Fruit fly (Drosophila melanogaster) whole organism, embryonic: Measurements from ENCODE around the gene slmb.

Experiments used
- Aef1 ChIP-seq: fragments of 200-800 bp; sonication (Bioruptor generic); IDR thresholded peaks from 3 replicates; pipeline ENCODE4 v1.3.6; 2022; ENCODE audit warnings: missing biosample characterization, missing genetic modification characterization
- Asciz ChIP-seq: fragments of 200-800 bp; sonication (Bioruptor generic); optimal IDR thresholded peaks from 2 replicates; lab custom pipeline; 2017; ENCODE audit warnings: missing biosample characterization, mild to moderate bottlenecking, missing genetic modification characterization, missing genetic modification reagents
- CG10267 ChIP-seq: fragments of 200-800 bp; sonication (Bioruptor generic); optimal IDR thresholded peaks from 2 replicates; lab custom pipeline; 2018; ENCODE audit warnings: missing biosample characterization, mild to moderate bottlenecking, missing genetic modification characterization, moderate library complexity
- CG14014 ChIP-seq: fragments of 200-800 bp; sonication (Bioruptor generic); IDR thresholded peaks from 2 replicates; pipeline ENCODE4 v1.3.6; 2022; ENCODE audit warnings: missing biosample characterization, missing genetic modification characterization
- CG14050 ChIP-seq: fragments of 200-800 bp; sonication (Bioruptor generic); IDR thresholded peaks from 3 replicates; pipeline ENCODE4 v1.3.6; 2022; ENCODE audit warnings: missing biosample characterization, missing genetic modification characterization
- CG17612 ChIP-seq: fragments of 200-800 bp; sonication (Bioruptor generic); IDR thresholded peaks from 2 replicates; pipeline ENCODE4 v1.3.6; 2022; ENCODE audit warnings: missing biosample characterization, missing genetic modification characterization
- CG18764 ChIP-seq: fragments of 200-800 bp; sonication (Bioruptor generic); optimal IDR thresholded peaks from 3 replicates; lab custom pipeline; 2016; ENCODE audit warnings: missing biosample characterization, missing genetic modification characterization
- CG2120 ChIP-seq: fragments of 200-800 bp; sonication (Bioruptor generic); optimal IDR thresholded peaks from 3 replicates; lab custom pipeline; 2016; ENCODE audit warnings: missing biosample characterization, missing genetic modification characterization
- CG2199 ChIP-seq: fragments of 200-800 bp; sonication (Bioruptor generic); IDR thresholded peaks from 3 replicates; pipeline ENCODE4 v1.3.6; 2022; ENCODE audit warnings: missing biosample characterization, missing genetic modification characterization
- CG2712 ChIP-seq: fragments of 200-800 bp; optimal IDR thresholded peaks from 3 replicates; lab custom pipeline; 2019; ENCODE audit warnings: missing biosample characterization, mild to moderate bottlenecking, missing genetic modification characterization, moderate library complexity
- CG2889 ChIP-seq: fragments of 200-800 bp; sonication (Bioruptor generic); IDR thresholded peaks from 3 replicates; pipeline ENCODE4 v1.3.6; 2022; ENCODE audit warnings: missing biosample characterization, missing genetic modification characterization
- CG30020 ChIP-seq: fragments of 200-800 bp; optimal IDR thresholded peaks from 2 replicates; lab custom pipeline; 2019; ENCODE audit warnings: missing biosample characterization, mild to moderate bottlenecking, missing genetic modification characterization, moderate library complexity
- CG32532 ChIP-seq: fragments of 200-800 bp; sonication (Bioruptor generic); IDR thresholded peaks from 2 replicates; pipeline ENCODE4 v1.3.6; 2022; ENCODE audit warnings: missing biosample characterization, missing genetic modification characterization
- CG32772 ChIP-seq: fragments of 200-800 bp; sonication (Bioruptor generic); IDR thresholded peaks from 2 replicates; pipeline ENCODE4 v1.3.6; 2022; ENCODE audit warnings: missing biosample characterization, missing genetic modification characterization
- CG43689 ChIP-seq: fragments of 200-800 bp; sonication (Bioruptor generic); IDR thresholded peaks from 2 replicates; pipeline ENCODE4 v1.3.6; 2022; ENCODE audit warnings: missing biosample characterization, missing genetic modification characterization
- CG4617 ChIP-seq: fragments of 200-800 bp; sonication (Bioruptor generic); optimal IDR thresholded peaks from 3 replicates; lab custom pipeline; 2016; ENCODE audit warnings: missing biosample characterization, missing genetic modification characterization, borderline replicate concordance
- CG6791 ChIP-seq: fragments of 200-800 bp; sonication (Bioruptor generic); IDR thresholded peaks from 3 replicates; pipeline ENCODE4 v1.3.6; 2022; ENCODE audit warnings: missing biosample characterization, missing genetic modification characterization; ENCODE audit not compliant: partially characterized antibody
- CG8478 ChIP-seq: fragments of >200 bp; optimal IDR thresholded peaks from 2 replicates; lab custom pipeline; 2018
- CG9437 ChIP-seq: fragments of 200-800 bp; sonication (Bioruptor generic); optimal IDR thresholded peaks from 2 replicates; lab custom pipeline; 2018; ENCODE audit warnings: missing biosample characterization, mild to moderate bottlenecking, missing genetic modification characterization
- D ChIP-seq, 2 experiments: fragments of 200-800 bp in 1 of 2; fragments of >200 bp in 1 of 2; sonication (Bioruptor generic) in 1 of 2; optimal IDR thresholded peaks; 2 replicates in 1 of 2; 3 replicates in 1 of 2; lab custom pipeline; 2017; ENCODE audit warnings: mild to moderate bottlenecking in 1 of 2, missing biosample characterization in 1 of 2, missing genetic modification characterization in 1 of 2, missing genetic modification reagents in 1 of 2
- Deaf1 ChIP-seq: fragments of 200-800 bp; optimal IDR thresholded peaks from 3 replicates; lab custom pipeline; 2019; ENCODE audit warnings: missing biosample characterization, mild to moderate bottlenecking, missing genetic modification characterization, moderate library complexity
- Fer1 ChIP-seq: fragments of 200-800 bp; sonication (Bioruptor generic); optimal IDR thresholded peaks from 2 replicates; lab custom pipeline; 2017; ENCODE audit warnings: missing biosample characterization, mild to moderate bottlenecking, missing genetic modification characterization
- H15 ChIP-seq: fragments of 200-800 bp; sonication (Bioruptor generic); IDR thresholded peaks from 3 replicates; pipeline ENCODE4 v1.3.6; 2022; ENCODE audit warnings: missing biosample characterization, missing genetic modification characterization
- Lim3 ChIP-seq: fragments of 200-800 bp; sonication (Bioruptor generic); IDR thresholded peaks from 2 replicates; pipeline ENCODE4 v1.3.6; 2022; ENCODE audit warnings: missing biosample characterization, missing genetic modification characterization
- NFAT ChIP-seq: fragments of 200-800 bp; sonication (Bioruptor generic); IDR thresholded peaks from 2 replicates; pipeline ENCODE4 v1.3.6; 2022; ENCODE audit warnings: missing biosample characterization, missing genetic modification characterization
- Sox102F ChIP-seq: fragments of 200-800 bp; sonication (Bioruptor generic); optimal IDR thresholded peaks from 2 replicates; lab custom pipeline; 2018; ENCODE audit warnings: missing biosample characterization, mild to moderate bottlenecking, missing genetic modification characterization, moderate library complexity
- Stat92E ChIP-seq, 3 experiments: fragments of >200 bp in 2 of 3; fragments of 200-800 bp in 1 of 3; sonication (Bioruptor generic) in 1 of 3; optimal IDR thresholded peaks; 2 replicates each; lab custom pipeline; 2017 to 2019; ENCODE audit warnings: missing biosample characterization in 3 of 3, missing genetic modification characterization in 3 of 3, mild to moderate bottlenecking in 1 of 3, moderate library complexity in 1 of 3
- Taf1 ChIP-seq: fragments of 200-800 bp; sonication (Bioruptor generic); IDR thresholded peaks from 2 replicates; pipeline ENCODE4 v1.3.6; 2022; ENCODE audit warnings: missing biosample characterization, missing genetic modification characterization
- Trl ChIP-seq, 3 experiments: fragments of >200 bp in 2 of 3; fragments of 200-800 bp in 1 of 3; sonication (Bioruptor generic) in 1 of 3; optimal IDR thresholded peaks; 2 replicates in 1 of 3; 3 replicates in 2 of 3; lab custom pipeline; 2016 to 2017; ENCODE audit warnings: missing biosample characterization in 1 of 3, missing genetic modification characterization in 1 of 3
- ara ChIP-seq: fragments of 200-800 bp; sonication (Bioruptor generic); IDR thresholded peaks from 2 replicates; pipeline ENCODE4 v1.3.6; 2022; ENCODE audit warnings: missing biosample characterization, missing genetic modification characterization
- cato ChIP-seq: fragments of 200-800 bp; sonication (Bioruptor generic); optimal IDR thresholded peaks from 2 replicates; lab custom pipeline; 2016; ENCODE audit warnings: missing biosample characterization, missing genetic modification characterization, borderline replicate concordance
- cg ChIP-seq: fragments of 200-800 bp; sonication (Bioruptor generic); optimal IDR thresholded peaks from 3 replicates; lab custom pipeline; 2019; ENCODE audit warnings: missing biosample characterization, mild to moderate bottlenecking, missing genetic modification characterization, moderate library complexity
- chinmo ChIP-seq: fragments of 200-800 bp; sonication (Bioruptor generic); IDR thresholded peaks from 4 replicates; pipeline ENCODE4 v1.3.6; 2022; ENCODE audit warnings: missing biosample characterization, missing genetic modification characterization; ENCODE audit not compliant: partially characterized antibody
- chm ChIP-seq: fragments of 200-800 bp; sonication (Bioruptor generic); IDR thresholded peaks from 2 replicates; pipeline ENCODE4 v1.3.6; 2022; ENCODE audit warnings: missing biosample characterization, missing genetic modification characterization
- emc ChIP-seq: fragments of 200-800 bp; sonication (Bioruptor generic); optimal IDR thresholded peaks from 2 replicates; lab custom pipeline; 2016; ENCODE audit warnings: missing biosample characterization, missing genetic modification characterization
- gce ChIP-seq: fragments of 200-800 bp; sonication (Bioruptor generic); IDR thresholded peaks from 3 replicates; pipeline ENCODE4 v1.3.6; 2022; ENCODE audit warnings: missing biosample characterization, missing genetic modification characterization
- gsb ChIP-seq: fragments of 200-800 bp; sonication (Bioruptor generic); IDR thresholded peaks from 2 replicates; pipeline ENCODE4 v1.3.6; 2022; ENCODE audit warnings: missing biosample characterization, missing genetic modification characterization
- h ChIP-seq: fragments of >200 bp; optimal IDR thresholded peaks from 2 replicates; lab custom pipeline; 2017
- jing ChIP-seq: fragments of 200-800 bp; sonication (Bioruptor generic); optimal IDR thresholded peaks from 2 replicates; lab custom pipeline; 2018; ENCODE audit warnings: missing biosample characterization, mild to moderate bottlenecking, missing genetic modification characterization
- klu ChIP-seq: fragments of 200-800 bp; sonication (Bioruptor generic); IDR thresholded peaks from 2 replicates; pipeline ENCODE4 v1.3.6; 2022; ENCODE audit warnings: missing biosample characterization, missing genetic modification characterization
- knrl ChIP-seq: fragments of 200-800 bp; sonication (Bioruptor generic); IDR thresholded peaks from 3 replicates; pipeline ENCODE4 v1.3.6; 2022; ENCODE audit warnings: missing biosample characterization, missing genetic modification characterization; ENCODE audit not compliant: partially characterized antibody
- pum ChIP-seq: fragments of 200-800 bp; sonication (Bioruptor generic); optimal IDR thresholded peaks from 2 replicates; lab custom pipeline; 2016; ENCODE audit warnings: missing biosample characterization, missing genetic modification characterization
- salm ChIP-seq: fragments of 200-800 bp; sonication (Bioruptor generic); optimal IDR thresholded peaks from 2 replicates; lab custom pipeline; 2018; ENCODE audit warnings: missing biosample characterization, mild to moderate bottlenecking, missing genetic modification characterization
- seq ChIP-seq: fragments of 200-800 bp; sonication (Bioruptor generic); IDR thresholded peaks from 2 replicates; pipeline ENCODE4 v1.3.6; 2022; ENCODE audit warnings: missing biosample characterization, missing genetic modification characterization
- tup ChIP-seq: fragments of 200-800 bp; sonication (Bioruptor generic); optimal IDR thresholded peaks from 2 replicates; lab custom pipeline; 2016; ENCODE audit warnings: missing biosample characterization, mild to moderate bottlenecking, missing genetic modification characterization, moderate library complexity
- unpg ChIP-seq: fragments of 200-800 bp; sonication (Bioruptor generic); optimal IDR thresholded peaks from 3 replicates; lab custom pipeline; 2018; ENCODE audit warnings: missing biosample characterization, mild to moderate bottlenecking, missing genetic modification characterization, moderate library complexity
- vnd ChIP-seq: fragments of 200-800 bp; sonication (Bioruptor generic); IDR thresholded peaks from 3 replicates; pipeline ENCODE4 v1.3.6; 2022; ENCODE audit warnings: missing biosample characterization, missing genetic modification characterization; ENCODE audit not compliant: partially characterized antibody
- zen2 ChIP-seq: fragments of 200-800 bp; sonication (Bioruptor generic); IDR thresholded peaks from 3 replicates; pipeline ENCODE4 v1.3.6; 2022; ENCODE audit warnings: missing biosample characterization, missing genetic modification characterization; ENCODE audit not compliant: partially characterized antibody

Gene slmb

DNA sequence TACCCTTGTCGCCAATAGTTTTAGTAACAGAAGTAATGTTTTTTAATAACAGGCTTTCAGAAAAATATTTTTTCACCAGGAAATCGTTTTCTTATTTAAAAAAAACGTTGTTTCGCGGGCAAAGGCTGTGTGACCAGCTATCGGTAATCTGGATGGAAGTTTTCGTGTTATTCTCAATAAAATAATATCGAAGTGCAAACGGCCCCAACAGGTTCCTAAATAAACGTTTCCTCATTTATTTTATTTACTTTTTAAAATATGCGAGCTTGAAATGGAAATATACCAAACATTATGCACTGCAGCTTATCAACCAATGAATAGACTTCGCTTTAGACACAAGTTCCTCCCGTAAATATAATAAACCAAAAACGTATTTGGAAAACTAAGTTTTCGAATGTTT, 2.8 kb upstream of the slmb start, which contains the start of gene Ice2 (continued):
- TF ChIP-seq H15 (GFP tag; lab: Robert Waterston, UW) (no peak), gce (no peak), CG2712 (peak; percentile 44), Sox102F (GFP tag; lab: Kevin White, UChicago) (no peak), cato (GFP tag; lab: Kevin White, UChicago) (no peak), gsb (GFP tag; lab: Robert Waterston, UW) (no peak), CG9437 (GFP tag; lab: Kevin White, UChicago) (no peak), CG6791 (GFP tag; lab: Robert Waterston, UW) (peak; percentile 57; the same call in 2 of the 3 replicates), klu (GFP tag; lab: Robert Waterston, UW) (no peak), CG32772 (GFP tag; lab: Robert Waterston, UW) (no peak), CG14050 (GFP tag; lab: Robert Waterston, UW) (no peak), CG2889 (no peak), Asciz (GFP tag; lab: Kevin White, UChicago) (no peak), CG43689 (GFP tag; lab: Robert Waterston, UW) (no peak), CG2120 (peak; percentile 3), Trl (optimal IDR thresholded peaks at IDR 0.05; lab: Kevin White, UChicago) (no peak), Trl (GFP tag; optimal IDR thresholded peaks at IDR 0.05; lab: Kevin White, UChicago) (no peak), Fer1 (GFP tag; lab: Kevin White, UChicago) (no peak), CG18764 (GFP tag; lab: Kevin White, UChicago) (peak; percentile 99), CG32532 (GFP tag; lab: Robert Waterston, UW) (no peak), CG14014 (GFP tag; lab: Robert Waterston, UW) (peak; percentile 33; the same call in 1 of the 2 replicates), CG8478 (lab: Kevin White, UChicago) (no peak), CG30020 (peak; percentile 38), knrl (peak; percentile 52; the same call in 2 of the 3 replicates), Aef1 (GFP tag; lab: Robert Waterston, UW) (no peak), seq (GFP tag; lab: Robert Waterston, UW) (no peak), pum (no peak), zen2 (GFP tag; lab: Robert Waterston, UW) (no peak), Taf1 (GFP tag; lab: Robert Waterston, UW) (no peak), emc (GFP tag; lab: Kevin White, UChicago) (no peak), Lim3 (GFP tag; lab: Robert Waterston, UW) (no peak), CG2199 (GFP tag; lab: Robert Waterston, UW) (no peak), CG10267 (tag; lab: Kevin White, UChicago) (peak; percentile 63)

DNA sequence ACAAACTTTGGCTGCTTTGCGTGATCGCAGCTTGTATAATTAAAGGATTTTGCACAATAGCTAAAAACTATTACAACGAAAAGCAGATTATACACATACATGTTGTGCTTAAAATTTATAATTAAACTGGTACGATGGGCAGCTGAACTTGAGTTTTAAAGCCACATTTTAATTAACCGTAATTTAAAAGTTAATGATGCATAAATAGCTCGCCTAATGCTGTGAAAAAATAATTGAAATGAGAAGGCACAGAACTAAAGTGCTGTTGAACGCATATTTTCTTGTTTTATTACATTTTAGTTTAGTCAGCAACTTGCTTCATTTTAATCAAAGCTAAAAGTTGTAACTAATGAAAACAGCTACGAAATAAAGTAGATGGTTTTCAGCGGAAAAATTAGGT, 2.3 kb upstream of the slmb start, which contains the start of gene Obp93a:
Obp93a (minus strand) TSS at position 101 of the 400 bp plus-strand sequence.
- TF ChIP-seq jing (GFP tag; lab: Kevin White, UChicago) (no peak), ara (no peak), vnd (no peak), h (lab: Kevin White, UChicago) (no peak)

- TF ChIP-seq chinmo (GFP tag; lab: Robert Waterston, UW) = 0 out of 4 replicates have a peak, but pooled peaks have one; percentile 34
- TF ChIP-seq NFAT = peak; percentile 18; the same call in 1 of the 2 replicates
- no peak for TF ChIP-seq Fer1 (GFP tag; lab: Kevin White, UChicago)
- no peak for TF ChIP-seq salm (tag; lab: Kevin White, UChicago)
- no peak for TF ChIP-seq Deaf1 (tag; lab: Kevin White, UChicago)
- no peak for TF ChIP-seq tup
- peak; percentile 68 for TF ChIP-seq CG4617 (GFP tag; lab: Kevin White, UChicago)
- no peak for TF ChIP-seq Stat92E (GFP tag; optimal IDR thresholded peaks at IDR 0.05; lab: Kevin White, UChicago)
- no peak for TF ChIP-seq h (lab: Kevin White, UChicago)
- no peak for TF ChIP-seq CG17612 (GFP tag; lab: Robert Waterston, UW)
- TF ChIP-seq D (optimal IDR thresholded peaks at IDR 0.05; lab: Kevin White, UChicago) = no peak
- no peak for TF ChIP-seq D (GFP tag; optimal IDR thresholded peaks at IDR 0.05; lab: Kevin White, UChicago)
- TF ChIP-seq cg (GFP tag; lab: Kevin White, UChicago) = peak; percentile 97
- 0 out of 2 replicates have a peak, but pooled peaks have one; percentile 34 for TF ChIP-seq chm
- no peak for TF ChIP-seq unpg (GFP tag; lab: Kevin White, UChicago)
These were observed 506 bp downstream of the slmb start for dm6 chr3R:21126673-21127284.
